Fruit fly (Drosophila melanogaster) S2 (cell line): Measurements from ENCODE around the gene CG6136.

Experiments used
- CG8478 ChIP-seq: fragments of >200 bp; optimal IDR thresholded peaks from 2 replicates; lab custom pipeline; 2018
- CTCF ChIP-seq, 2 experiments: fragments of >200 bp; optimal IDR thresholded peaks; 2 replicates each; lab custom pipeline; 2018

Gene CG6136

DNA sequence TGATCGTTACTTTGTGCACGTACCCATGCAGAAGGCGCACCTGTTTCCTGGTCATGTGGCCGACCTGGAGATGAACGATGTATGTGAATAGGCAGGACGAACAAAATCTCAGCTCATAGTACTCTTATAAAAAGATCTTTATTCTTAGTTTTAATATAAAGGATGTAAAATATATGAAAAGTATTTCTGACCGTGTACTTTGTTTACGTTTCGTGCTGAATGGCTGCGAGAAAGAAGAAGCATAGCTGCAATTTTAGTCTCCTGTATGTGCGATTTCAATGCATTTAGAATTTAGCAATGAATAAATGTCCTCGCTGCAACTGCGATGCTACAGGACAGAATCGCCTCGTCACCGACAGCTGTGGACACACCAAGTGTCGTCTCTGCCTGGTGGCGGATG, 24.2 kb downstream of the CG6136 start, which contains the start of the genes CG42726 and CG42727:
Gene CG42726 (plus strand): TSS at position 227 of the 400 bp plus-strand sequence.
Gene CG42727 (plus strand): TSS at position 227 of the 400 bp plus-strand sequence.
- TF ChIP-seq CG8478 (lab: Kevin White, UChicago) (no peak), CTCF (optimal IDR thresholded peaks at IDR 0.05; lab: Kevin White, UChicago) (no peak)

DNA sequence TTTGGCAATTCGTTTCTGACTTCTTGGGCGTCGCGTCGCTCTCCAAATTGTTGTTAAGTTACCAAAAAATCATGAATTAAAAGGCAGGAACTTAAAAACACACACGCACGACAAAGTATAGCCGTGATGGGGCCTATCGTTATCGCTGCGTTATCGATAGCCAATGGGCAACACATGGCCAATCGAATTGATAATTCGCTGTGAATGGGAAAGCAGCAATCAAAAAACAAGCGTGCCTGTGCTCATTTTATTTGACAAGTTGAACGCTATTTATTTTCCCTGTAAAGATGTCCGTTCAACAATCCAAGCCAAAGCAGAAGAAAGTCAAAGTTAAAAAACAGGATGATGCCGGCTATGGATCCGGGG, 26.0 kb downstream of the CG6136 start, which contains the start of the genes Surf4 and CG31301:
Gene Surf4 (minus strand): TSS at position 159 of the 366 bp plus-strand sequence.
Gene CG31301 (plus strand): TSS at position 188 of the 366 bp plus-strand sequence.
- TF ChIP-seq CG8478 (lab: Kevin White, UChicago) (no peak), CTCF (optimal IDR thresholded peaks at IDR 0.05; lab: Kevin White, UChicago) (no peak)

DNA sequence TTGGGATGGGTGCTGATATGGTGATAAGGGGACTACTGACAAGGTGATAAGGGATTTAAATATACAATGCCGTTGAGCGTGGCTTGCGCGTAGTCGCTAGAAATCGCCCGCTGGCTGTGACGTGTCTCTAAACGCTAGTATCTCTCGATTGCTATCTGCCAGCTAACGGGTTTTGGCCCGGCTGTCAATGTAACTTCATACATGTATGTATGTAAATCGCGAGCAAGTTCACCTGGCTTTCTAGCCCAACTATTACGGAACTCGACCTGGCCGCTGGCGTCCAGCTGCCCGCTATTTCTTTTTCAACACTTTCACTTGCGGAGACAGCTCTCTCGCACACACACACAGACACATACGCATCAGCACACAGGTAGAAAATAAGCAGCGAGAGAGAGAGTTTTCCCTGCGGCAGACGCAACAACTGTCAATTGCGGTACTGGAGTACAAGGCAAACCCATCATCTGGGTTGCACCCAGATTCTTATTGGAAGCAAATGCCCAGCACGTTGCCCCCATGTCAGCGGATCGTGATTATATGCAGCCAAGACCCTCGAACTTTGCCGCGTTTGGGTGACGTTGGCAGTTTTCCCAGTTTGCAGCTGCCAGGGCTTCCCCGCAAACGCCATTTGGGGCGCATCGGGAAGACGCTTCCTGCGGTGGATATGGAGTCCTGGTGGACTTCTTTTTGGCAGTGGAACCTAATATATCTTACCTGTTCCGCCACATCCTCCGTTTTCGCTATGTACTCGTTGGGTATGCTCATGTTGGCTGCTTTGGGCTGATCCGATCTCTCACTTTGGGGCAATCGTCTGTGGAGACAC, 26.6 kb downstream of the CG6136 start:
- no peak for TF ChIP-seq CTCF (optimal IDR thresholded peaks at IDR 0.05; lab: Kevin White, UChicago)
- TF ChIP-seq CG8478 (lab: Kevin White, UChicago), result no peak

DNA sequence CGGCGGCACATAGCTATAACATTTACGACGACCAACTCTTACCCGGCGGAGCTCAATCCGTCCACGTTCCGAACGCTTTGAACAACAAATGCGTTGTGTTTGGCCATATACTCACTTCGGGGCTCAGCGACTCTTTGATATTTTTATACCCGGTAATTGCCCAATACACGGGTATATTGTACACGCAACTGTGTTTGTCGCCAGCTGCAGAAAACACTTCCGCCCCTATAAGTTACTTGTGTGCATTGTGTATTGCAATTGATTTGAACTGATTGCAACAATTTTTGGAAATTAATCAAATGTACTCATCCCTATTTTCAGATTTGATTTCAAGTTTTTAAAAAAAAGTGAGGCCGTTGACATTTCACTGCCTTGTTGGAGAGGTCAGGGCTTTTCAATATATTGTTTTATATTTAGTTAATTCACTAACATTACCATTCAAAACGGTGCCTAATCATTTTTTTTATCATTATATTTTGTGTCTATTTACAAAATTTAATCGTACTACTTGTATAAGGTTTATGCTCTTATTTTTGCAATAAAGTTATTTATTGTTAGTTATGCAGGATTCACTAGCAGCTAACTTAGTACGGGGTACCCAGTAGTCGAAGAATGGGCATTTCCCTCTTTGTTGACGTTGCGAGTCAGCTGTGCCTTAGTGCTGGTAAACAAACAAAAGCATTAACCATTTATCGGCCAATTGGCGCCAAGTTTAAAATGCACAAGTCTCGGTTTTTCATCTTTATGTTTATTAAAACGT, 28.9 kb downstream of the CG6136 start, which contains the start of gene Nagk:
Gene Nagk (minus strand): TSS at position 331 of the 760 bp plus-strand sequence.
- no peak for TF ChIP-seq CG8478 (lab: Kevin White, UChicago)
- no peak for TF ChIP-seq CTCF (optimal IDR thresholded peaks at IDR 0.05; lab: Kevin White, UChicago)

DNA sequence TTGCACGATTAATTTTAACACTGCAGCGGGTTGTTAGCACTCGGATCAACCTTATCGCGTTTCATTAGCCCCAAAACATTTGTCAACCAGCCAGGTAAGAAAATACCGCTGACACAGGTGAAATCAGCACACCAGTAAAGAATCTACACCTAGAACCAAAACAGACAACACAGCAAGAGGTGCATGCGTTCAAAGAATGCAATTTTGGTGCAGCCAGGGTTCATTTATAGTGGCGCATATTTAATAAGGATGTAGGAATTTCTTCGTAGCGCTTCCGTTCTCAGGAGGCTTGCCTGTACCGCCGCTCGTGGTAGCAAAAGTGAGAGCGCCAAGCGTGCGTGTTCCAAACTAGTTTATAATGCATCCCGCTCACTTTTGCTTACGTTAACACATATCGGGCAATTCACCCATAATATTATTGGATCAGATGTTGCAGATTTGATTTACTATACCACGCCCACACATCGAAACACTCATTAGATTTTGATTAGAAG, 29.5 kb downstream of the CG6136 start:
- TF ChIP-seq CTCF (optimal IDR thresholded peaks at IDR 0.05; lab: Kevin White, UChicago), result no peak
- TF ChIP-seq CG8478 (lab: Kevin White, UChicago), result no peak

DNA sequence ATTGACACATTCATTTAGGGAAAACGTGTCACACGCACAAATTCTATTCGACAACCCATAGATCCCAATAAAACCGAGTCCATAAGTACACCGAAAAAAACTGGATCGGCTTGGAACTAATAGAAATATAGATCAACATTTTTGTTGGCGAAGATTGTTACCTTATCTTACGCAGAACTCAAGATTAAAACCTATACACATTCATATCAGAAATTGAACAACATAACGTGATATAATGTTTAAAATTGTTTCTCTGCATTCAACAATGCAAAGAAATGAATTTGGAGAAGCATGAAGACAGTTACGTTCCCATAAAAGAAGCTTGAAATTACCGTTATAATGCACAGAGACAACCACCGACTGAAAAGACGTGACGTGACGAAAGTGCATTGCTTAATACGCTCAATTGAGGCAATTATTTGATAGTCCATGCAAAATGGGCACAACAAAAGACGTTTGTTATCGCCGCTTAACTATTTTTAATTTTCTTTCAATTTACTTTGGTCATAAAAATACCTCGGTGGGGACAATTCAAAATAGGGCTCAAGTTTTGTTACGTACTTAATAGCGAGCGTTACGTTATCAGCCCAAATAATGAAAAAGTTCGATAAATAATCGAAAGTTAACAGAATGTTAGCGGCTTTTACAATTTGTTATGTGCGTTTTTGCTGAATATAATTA, 31.8 kb downstream of the CG6136 start, which contains the start of gene SerRS-m:
Gene SerRS-m (plus strand): TSS at position 616 of the 681 bp plus-strand sequence.
- TF ChIP-seq CG8478 (lab: Kevin White, UChicago) (no peak), CTCF (optimal IDR thresholded peaks at IDR 0.05; lab: Kevin White, UChicago) (no peak)

DNA sequence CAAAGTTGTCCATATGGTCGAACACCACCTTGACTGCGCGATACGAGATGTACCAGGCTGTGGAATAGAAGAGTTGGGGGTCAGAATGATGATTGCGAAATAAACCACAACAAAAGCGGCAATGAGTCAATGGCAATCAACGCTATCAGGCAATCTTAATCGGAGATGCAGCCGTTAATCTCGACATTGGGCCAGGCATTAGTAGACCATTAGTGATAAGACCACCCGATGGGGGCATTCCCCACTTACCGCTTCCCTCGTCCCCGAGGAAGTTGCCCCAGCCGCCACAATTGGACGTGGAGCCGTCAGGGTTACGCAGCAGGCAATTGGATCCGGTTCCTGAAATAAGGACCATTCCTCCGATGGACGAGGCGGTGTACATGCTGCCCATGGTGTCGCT, 32.9 kb downstream of the CG6136 start:
- no peak for TF ChIP-seq CTCF (optimal IDR thresholded peaks at IDR 0.05; lab: Kevin White, UChicago)

DNA sequence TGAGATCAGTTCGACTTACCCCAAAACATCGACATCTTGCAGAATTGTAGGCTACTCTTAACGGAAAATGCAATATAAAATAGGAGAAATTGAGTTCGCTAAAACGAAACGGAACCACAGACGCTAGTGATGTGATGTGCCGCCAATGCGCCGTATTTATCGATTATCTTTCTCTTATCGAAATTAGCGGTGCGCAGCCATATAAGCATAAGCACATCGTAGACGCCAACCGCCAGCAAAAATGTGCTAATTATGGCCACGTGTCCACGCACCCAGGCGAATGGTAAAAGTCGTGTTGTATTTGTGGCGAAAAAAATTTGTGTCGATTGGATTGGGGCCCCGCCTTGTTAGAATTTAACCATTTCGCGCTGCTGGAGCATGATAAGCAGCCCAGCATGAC, 39.0 kb downstream of the CG6136 start, which contains the start of the genes Fkbp39 and Cyfip:
Gene Fkbp39 (minus strand): TSS at position 140 of the 400 bp plus-strand sequence.
Gene Cyfip (plus strand): TSS at position 273 of the 400 bp plus-strand sequence.
- peak; percentile 41 to 48 for TF ChIP-seq CTCF (optimal IDR thresholded peaks at IDR 0.05; lab: Kevin White, UChicago)
- TF ChIP-seq CG8478 (lab: Kevin White, UChicago), result no peak

DNA sequence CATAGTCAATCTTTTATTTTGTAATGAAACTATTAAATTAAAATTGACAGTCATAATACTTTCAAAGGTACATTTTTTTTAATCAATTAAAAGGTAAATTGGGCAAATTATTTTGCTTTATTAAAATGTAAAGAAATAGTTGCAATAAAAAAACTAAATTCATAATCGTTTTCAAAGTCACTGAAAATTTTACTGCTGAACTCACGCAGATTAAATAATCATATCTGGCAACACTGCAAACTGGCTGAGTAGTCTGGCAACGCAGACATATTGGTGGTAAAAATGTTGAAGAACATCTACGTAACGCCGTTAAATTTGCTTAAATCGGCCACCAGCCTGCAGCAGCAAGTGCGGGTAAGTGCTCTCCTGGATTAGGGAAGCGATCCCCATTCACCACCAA, 41.5 kb downstream of the CG6136 start, which contains the start of gene mRpL9:
Gene mRpL9 (plus strand): TSS at position 267 of the 400 bp plus-strand sequence.
- peak; percentile 4 to 23 for TF ChIP-seq CTCF (optimal IDR thresholded peaks at IDR 0.05; lab: Kevin White, UChicago)
- no peak for TF ChIP-seq CG8478 (lab: Kevin White, UChicago)

DNA sequence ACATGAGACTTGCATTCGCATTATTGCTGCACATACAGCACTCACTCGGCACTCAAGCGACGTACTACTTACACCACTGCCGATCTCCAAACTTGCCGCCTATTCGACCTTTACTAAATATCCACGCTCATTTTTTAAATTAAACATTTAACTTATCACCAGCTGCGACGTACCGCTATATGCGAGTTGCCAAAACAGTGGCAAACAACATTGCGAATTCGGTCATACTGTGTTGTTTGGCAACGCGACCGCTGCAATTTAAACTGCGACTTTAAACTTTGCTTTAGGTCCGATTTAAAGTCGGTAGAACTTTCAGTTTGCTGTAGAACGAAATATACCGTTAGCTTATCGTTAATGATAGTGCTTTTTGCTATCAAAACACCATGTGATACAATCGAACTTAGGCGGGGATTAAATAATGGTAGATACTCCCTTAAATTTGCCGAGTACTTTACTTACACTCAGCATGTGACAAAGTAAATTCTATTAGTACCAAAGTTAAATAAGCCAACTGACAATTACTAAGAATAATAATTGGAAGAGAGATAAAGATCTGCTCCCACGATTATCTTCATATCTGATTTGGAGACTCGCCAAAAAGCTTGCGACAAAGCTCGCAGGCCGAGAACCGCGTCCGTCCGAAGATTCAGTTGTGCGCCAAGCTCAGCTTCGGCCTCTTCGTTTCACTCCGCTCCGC, 43.8 kb downstream of the CG6136 start, which contains the start of the genes CG6236 and ea:
Gene CG6236 (minus strand): TSS at position 187 of the 697 bp plus-strand sequence.
Gene ea (plus strand): TSS at position 647 of the 697 bp plus-strand sequence.
- TF ChIP-seq CG8478 (lab: Kevin White, UChicago) (no peak), CTCF (optimal IDR thresholded peaks at IDR 0.05; lab: Kevin White, UChicago) (no peak)

DNA sequence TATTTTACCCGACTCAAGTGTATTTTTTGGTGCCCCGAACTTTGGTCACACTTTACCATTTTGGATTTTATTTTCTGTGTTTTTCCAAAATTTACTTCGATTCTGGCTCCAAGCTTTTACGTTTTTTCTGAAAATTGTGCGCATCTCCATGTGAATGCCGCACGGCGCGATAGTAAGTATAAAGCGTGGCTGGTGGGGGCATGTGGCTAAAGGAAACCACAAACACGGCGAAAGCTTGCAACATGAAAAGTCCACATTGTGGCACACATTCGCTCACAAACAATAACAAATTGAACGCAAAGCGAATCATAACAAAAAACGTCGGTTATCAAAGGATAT, 51.3 kb downstream of the CG6136 start, which contains the start of gene ear:
Gene ear (plus strand): TSS at position 10 of the 339 bp plus-strand sequence.
- TF ChIP-seq CTCF (optimal IDR thresholded peaks at IDR 0.05; lab: Kevin White, UChicago), result no peak
- TF ChIP-seq CG8478 (lab: Kevin White, UChicago), result no peak
